Fruit fly (Drosophila melanogaster) whole organism, embryonic: ENCODE data around the gene rb.
A peak's percentile ranks its signal among the peaks of the same experiment; 100 is the strongest.

Source experiments
- Ada2b ChIP-seq: fragments of 200-800 bp; sonication (Bioruptor generic); IDR thresholded peaks from 2 replicates; pipeline ENCODE4 v1.3.6; 2022; ENCODE audit warnings: missing biosample characterization, missing genetic modification characterization
- Bdp1 ChIP-seq: fragments of 200-800 bp; sonication (Bioruptor generic); optimal IDR thresholded peaks from 3 replicates; lab custom pipeline; 2016; ENCODE audit warnings: missing biosample characterization, missing genetic modification characterization
- CG10209 ChIP-seq: fragments of 200-800 bp; sonication (Bioruptor generic); optimal IDR thresholded peaks from 3 replicates; lab custom pipeline; 2017; ENCODE audit warnings: missing biosample characterization, mild to moderate bottlenecking, missing genetic modification characterization, missing genetic modification reagents
- CG10274 ChIP-seq: fragments of 200-800 bp; sonication (Bioruptor generic); optimal IDR thresholded peaks from 3 replicates; lab custom pipeline; 2017; ENCODE audit warnings: missing biosample characterization, mild to moderate bottlenecking, missing genetic modification characterization
- CG11085 ChIP-seq: fragments of 200-800 bp; sonication (Bioruptor generic); IDR thresholded peaks from 2 replicates; pipeline ENCODE4 v1.3.6; 2022; ENCODE audit warnings: missing biosample characterization, missing genetic modification characterization
- CG12236 ChIP-seq: fragments of 200-800 bp; sonication (Bioruptor generic); optimal IDR thresholded peaks from 2 replicates; lab custom pipeline; 2016; ENCODE audit warnings: missing biosample characterization, missing genetic modification characterization
- CG12659 ChIP-seq: fragments of 200-800 bp; sonication (Bioruptor generic); optimal IDR thresholded peaks from 3 replicates; lab custom pipeline; 2017; ENCODE audit warnings: mild to moderate bottlenecking, missing biosample characterization, missing genetic modification reagents, missing genetic modification characterization
- CG12744 ChIP-seq: fragments of 200-800 bp; sonication (Bioruptor generic); optimal IDR thresholded peaks from 2 replicates; lab custom pipeline; 2016; ENCODE audit warnings: missing biosample characterization, missing genetic modification characterization
- CG15479 ChIP-seq: fragments of 200-800 bp; sonication (Bioruptor generic); optimal IDR thresholded peaks from 3 replicates; lab custom pipeline; 2019; ENCODE audit warnings: missing biosample characterization, mild to moderate bottlenecking, missing genetic modification characterization, moderate library complexity
- CG15601 ChIP-seq: fragments of 200-800 bp; sonication (Bioruptor generic); optimal IDR thresholded peaks from 3 replicates; lab custom pipeline; 2019; ENCODE audit warnings: missing biosample characterization, mild to moderate bottlenecking, missing genetic modification characterization, moderate library complexity
- CG17802 ChIP-seq: fragments of 200-800 bp; sonication (Bioruptor generic); optimal IDR thresholded peaks from 2 replicates; lab custom pipeline; 2018; ENCODE audit warnings: missing biosample characterization, mild to moderate bottlenecking, missing genetic modification characterization, moderate library complexity
- CG2889 ChIP-seq: fragments of 200-800 bp; sonication (Bioruptor generic); IDR thresholded peaks from 3 replicates; pipeline ENCODE4 v1.3.6; 2022; ENCODE audit warnings: missing biosample characterization, missing genetic modification characterization
- CG33557 ChIP-seq: fragments of 200-800 bp; sonication (Bioruptor generic); optimal IDR thresholded peaks from 2 replicates; lab custom pipeline; 2019; ENCODE audit warnings: missing biosample characterization, mild to moderate bottlenecking, missing genetic modification characterization, moderate library complexity
- CG3407 ChIP-seq: fragments of 200-800 bp; sonication (Bioruptor generic); optimal IDR thresholded peaks from 2 replicates; lab custom pipeline; 2018; ENCODE audit warnings: missing biosample characterization, mild to moderate bottlenecking, missing genetic modification characterization
- CG4424 ChIP-seq: fragments of 200-800 bp; sonication (Bioruptor generic); optimal IDR thresholded peaks from 3 replicates; lab custom pipeline; 2016; ENCODE audit warnings: missing biosample characterization, missing genetic modification characterization
- CG6254 ChIP-seq: fragments of 200-800 bp; sonication (Bioruptor generic); optimal IDR thresholded peaks from 3 replicates; lab custom pipeline; 2017; ENCODE audit warnings: mild to moderate bottlenecking, missing biosample characterization, missing genetic modification reagents, missing genetic modification characterization
- CG6765 ChIP-seq: fragments of 200-800 bp; sonication (Bioruptor generic); optimal IDR thresholded peaks from 3 replicates; lab custom pipeline; 2017; ENCODE audit warnings: missing biosample characterization, mild to moderate bottlenecking, missing genetic modification characterization
- CG7271 ChIP-seq: fragments of 200-800 bp; sonication (Bioruptor generic); optimal IDR thresholded peaks from 2 replicates; lab custom pipeline; 2018; ENCODE audit warnings: missing biosample characterization, mild to moderate bottlenecking, missing genetic modification characterization, moderate library complexity
- CG8281 ChIP-seq: fragments of 200-800 bp; sonication (Bioruptor generic); optimal IDR thresholded peaks from 2 replicates; lab custom pipeline; 2018; ENCODE audit warnings: missing biosample characterization, mild to moderate bottlenecking, missing genetic modification characterization, moderate library complexity
- CG8388 ChIP-seq: fragments of 200-800 bp; sonication (Bioruptor generic); optimal IDR thresholded peaks from 2 replicates; lab custom pipeline; 2019; ENCODE audit warnings: missing biosample characterization, mild to moderate bottlenecking, missing genetic modification characterization, moderate library complexity
- CG9215 ChIP-seq: fragments of 200-800 bp; sonication (Bioruptor generic); IDR thresholded peaks from 2 replicates; pipeline ENCODE4 v1.3.6; 2022; ENCODE audit warnings: missing biosample characterization, missing genetic modification characterization
- Ets65A ChIP-seq: fragments of 200-800 bp; sonication (Bioruptor generic); peaks from one replicate; lab custom pipeline; 2016; ENCODE audit warnings: missing biosample characterization, missing genetic modification characterization
- HLH4C ChIP-seq: fragments of 200-800 bp; sonication (Bioruptor generic); IDR thresholded peaks from 3 replicates; pipeline ENCODE4 v1.3.6; 2022; ENCODE audit warnings: missing biosample characterization, missing genetic modification characterization; ENCODE audit not compliant: partially characterized antibody
- Lim3 ChIP-seq: fragments of 200-800 bp; sonication (Bioruptor generic); IDR thresholded peaks from 2 replicates; pipeline ENCODE4 v1.3.6; 2022; ENCODE audit warnings: missing biosample characterization, missing genetic modification characterization
- MTF-1 ChIP-seq: fragments of 200-800 bp; sonication (Bioruptor generic); optimal IDR thresholded peaks from 2 replicates; lab custom pipeline; 2018; ENCODE audit warnings: missing biosample characterization, mild to moderate bottlenecking, missing genetic modification characterization, borderline replicate concordance
- Nf-YB ChIP-seq: fragments of 200-800 bp; sonication (Bioruptor generic); optimal IDR thresholded peaks from 3 replicates; lab custom pipeline; 2019; ENCODE audit warnings: missing biosample characterization, mild to moderate bottlenecking, missing genetic modification characterization, moderate library complexity
- Ptx1 ChIP-seq: fragments of 200-800 bp; sonication (Bioruptor generic); IDR thresholded peaks from 2 replicates; pipeline ENCODE4 v1.3.6; 2022; ENCODE audit warnings: missing biosample characterization, missing genetic modification characterization
- Rfx ChIP-seq: fragments of 200-800 bp; sonication (Bioruptor generic); IDR thresholded peaks from 2 replicates; pipeline ENCODE4 v1.3.6; 2022; ENCODE audit warnings: missing biosample characterization, missing genetic modification characterization
- Ssrp ChIP-seq: fragments of 200-800 bp; sonication (Bioruptor generic); optimal IDR thresholded peaks from 2 replicates; lab custom pipeline; 2018; ENCODE audit warnings: missing biosample characterization, mild to moderate bottlenecking, missing genetic modification characterization, moderate library complexity
- Stat92E ChIP-seq, 3 experiments: fragments of >200 bp in 2 of 3; fragments of 200-800 bp in 1 of 3; sonication (Bioruptor generic) in 1 of 3; optimal IDR thresholded peaks; 2 replicates each; lab custom pipeline; 2017 to 2019; ENCODE audit warnings: missing biosample characterization in 3 of 3, missing genetic modification characterization in 3 of 3, mild to moderate bottlenecking in 1 of 3, moderate library complexity in 1 of 3
- Taf1 ChIP-seq: fragments of 200-800 bp; sonication (Bioruptor generic); IDR thresholded peaks from 2 replicates; pipeline ENCODE4 v1.3.6; 2022; ENCODE audit warnings: missing biosample characterization, missing genetic modification characterization
- ara ChIP-seq: fragments of 200-800 bp; sonication (Bioruptor generic); IDR thresholded peaks from 2 replicates; pipeline ENCODE4 v1.3.6; 2022; ENCODE audit warnings: missing biosample characterization, missing genetic modification characterization
- ash1 ChIP-seq: fragments of 200-800 bp; sonication (Bioruptor generic); optimal IDR thresholded peaks from 2 replicates; lab custom pipeline; 2018; ENCODE audit warnings: missing biosample characterization, mild to moderate bottlenecking, missing genetic modification characterization
- bowl ChIP-seq: fragments of 200-800 bp; sonication (Bioruptor generic); IDR thresholded peaks from 2 replicates; pipeline ENCODE4 v1.3.6; 2022; ENCODE audit warnings: missing biosample characterization, missing genetic modification characterization
- cad ChIP-seq: fragments of >200 bp; optimal IDR thresholded peaks from 2 replicates; lab custom pipeline; 2017; ENCODE audit warnings: missing biosample characterization, missing genetic modification characterization
- cg ChIP-seq: fragments of 200-800 bp; sonication (Bioruptor generic); optimal IDR thresholded peaks from 3 replicates; lab custom pipeline; 2019; ENCODE audit warnings: missing biosample characterization, mild to moderate bottlenecking, missing genetic modification characterization, moderate library complexity
- chinmo ChIP-seq: fragments of 200-800 bp; sonication (Bioruptor generic); IDR thresholded peaks from 4 replicates; pipeline ENCODE4 v1.3.6; 2022; ENCODE audit warnings: missing biosample characterization, missing genetic modification characterization; ENCODE audit not compliant: partially characterized antibody
- croc ChIP-seq: fragments of 200-800 bp; sonication (Bioruptor generic); conservative IDR thresholded peaks from 3 replicates; pipeline ENCODE4 v1.3.6; 2022; ENCODE audit warnings: missing biosample characterization, missing genetic modification characterization
- da ChIP-seq: fragments of 200-800 bp; sonication (Bioruptor generic); optimal IDR thresholded peaks from 2 replicates; lab custom pipeline; 2016; ENCODE audit warnings: missing biosample characterization, missing genetic modification characterization
- exex ChIP-seq: fragments of 200-800 bp; sonication (Bioruptor generic); optimal IDR thresholded peaks from 4 replicates; lab custom pipeline; 2018; ENCODE audit warnings: missing biosample characterization, mild to moderate bottlenecking, missing genetic modification characterization, moderate library complexity
- ftz-f1 ChIP-seq: fragments of 200-800 bp; sonication (Bioruptor generic); optimal IDR thresholded peaks from 2 replicates; lab custom pipeline; 2016; ENCODE audit warnings: missing biosample characterization, missing genetic modification characterization
- fu2 ChIP-seq: fragments of 200-800 bp; sonication (Bioruptor generic); optimal IDR thresholded peaks from 2 replicates; lab custom pipeline; 2016; ENCODE audit warnings: missing biosample characterization, missing genetic modification characterization
- gsb ChIP-seq: fragments of 200-800 bp; sonication (Bioruptor generic); IDR thresholded peaks from 2 replicates; pipeline ENCODE4 v1.3.6; 2022; ENCODE audit warnings: missing biosample characterization, missing genetic modification characterization
- inv ChIP-seq: fragments of 200-800 bp; sonication (Bioruptor generic); IDR thresholded peaks from 2 replicates; pipeline ENCODE4 v1.3.6; 2022; ENCODE audit warnings: missing biosample characterization, missing genetic modification characterization; ENCODE audit not compliant: partially characterized antibody
- jing ChIP-seq: fragments of 200-800 bp; sonication (Bioruptor generic); optimal IDR thresholded peaks from 2 replicates; lab custom pipeline; 2018; ENCODE audit warnings: missing biosample characterization, mild to moderate bottlenecking, missing genetic modification characterization
- org-1 ChIP-seq: fragments of 200-800 bp; sonication (Bioruptor generic); optimal IDR thresholded peaks from 2 replicates; lab custom pipeline; 2017; ENCODE audit warnings: missing biosample characterization, missing genetic modification characterization
- peb ChIP-seq: fragments of 200-800 bp; sonication (Bioruptor generic); IDR thresholded peaks from 2 replicates; pipeline ENCODE4 v1.3.6; 2022; ENCODE audit warnings: missing biosample characterization, missing genetic modification characterization
- pros ChIP-seq: fragments of 200-800 bp; sonication (Bioruptor generic); optimal IDR thresholded peaks from 3 replicates; lab custom pipeline; 2019; ENCODE audit warnings: missing biosample characterization, mild to moderate bottlenecking, missing genetic modification characterization, moderate library complexity
- run ChIP-seq: fragments of 200-800 bp; sonication (Bioruptor generic); optimal IDR thresholded peaks from 3 replicates; lab custom pipeline; 2018; ENCODE audit warnings: missing biosample characterization, mild to moderate bottlenecking, missing genetic modification characterization
- trem ChIP-seq: fragments of 200-800 bp; optimal IDR thresholded peaks from 3 replicates; lab custom pipeline; 2019; ENCODE audit warnings: missing biosample characterization, mild to moderate bottlenecking, missing genetic modification characterization, moderate library complexity
- tup ChIP-seq: fragments of 200-800 bp; sonication (Bioruptor generic); optimal IDR thresholded peaks from 2 replicates; lab custom pipeline; 2016; ENCODE audit warnings: missing biosample characterization, mild to moderate bottlenecking, missing genetic modification characterization, moderate library complexity

rb gene

DNA sequence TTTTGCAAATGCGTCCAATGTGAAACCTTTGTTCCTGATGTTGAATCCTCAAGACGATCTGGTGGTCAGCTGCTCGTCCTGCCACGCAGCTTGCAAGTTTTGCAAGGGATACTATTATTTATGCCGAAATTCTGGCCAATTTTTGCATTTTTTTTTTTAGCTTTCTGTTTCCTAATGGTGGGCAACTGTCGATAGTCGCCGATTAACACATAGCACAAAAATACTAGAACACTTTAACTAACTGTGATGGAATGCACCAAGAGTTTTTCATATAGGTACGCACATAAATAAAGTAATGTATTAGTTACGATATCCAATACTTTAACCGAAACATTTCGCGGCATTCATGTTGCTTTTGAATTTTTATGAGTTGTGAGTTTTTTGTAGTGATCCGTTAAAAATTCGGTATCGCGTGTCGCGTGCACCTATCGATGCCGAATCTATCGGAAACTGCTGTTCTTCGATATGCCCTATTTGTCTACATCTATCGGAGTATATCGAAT lies at the start of gene rb, which contains the start of gene CHOp24 (continued):
- TF ChIP-seq tup, result no peak
- no peak for TF ChIP-seq cg (GFP tag; lab: Kevin White, UChicago)
- TF ChIP-seq Ada2b (GFP tag; lab: Robert Waterston, UW), result no peak
- TF ChIP-seq CG8281, result no peak
- peak; percentile 33; the same call in 1 of the 2 replicates for TF ChIP-seq Ptx1 (GFP tag; lab: Robert Waterston, UW)
- TF ChIP-seq CG4424 (GFP tag; lab: Kevin White, UChicago), result no peak
- no peak for TF ChIP-seq CG12236
- peak; percentile 79 for TF ChIP-seq trem (tag; lab: Kevin White, UChicago)
- TF ChIP-seq Ets65A (GFP tag; lab: Kevin White, UChicago), result peak; percentile 31
- no peak for TF ChIP-seq CG11085 (GFP tag; lab: Robert Waterston, UW)
- peak; percentile 13 for TF ChIP-seq Nf-YB (GFP tag; lab: Kevin White, UChicago)
- no peak for TF ChIP-seq MTF-1 (GFP tag; lab: Kevin White, UChicago)
- TF ChIP-seq Bdp1 (GFP tag; lab: Kevin White, UChicago), result no peak
- peak; percentile 70 for TF ChIP-seq CG12659
- no peak for TF ChIP-seq run
- TF ChIP-seq peb (GFP tag; lab: Robert Waterston, UW), result no peak
- TF ChIP-seq pros (GFP tag; lab: Kevin White, UChicago), result no peak
- TF ChIP-seq exex (tag; lab: Kevin White, UChicago), result no peak
- TF ChIP-seq fu2, result no peak
- TF ChIP-seq chinmo (GFP tag; lab: Robert Waterston, UW), result peak; percentile 77; the same call in 3 of the 4 replicates
- peak; percentile 28; the same call in 1 of the 2 replicates for TF ChIP-seq Rfx
- TF ChIP-seq ftz-f1 (GFP tag; lab: Kevin White, UChicago), result no peak
- TF ChIP-seq jing (GFP tag; lab: Kevin White, UChicago), result no peak
- TF ChIP-seq CG9215 (GFP tag; lab: Robert Waterston, UW), result no peak
- no peak for TF ChIP-seq CG10209
- TF ChIP-seq CG8388 (GFP tag; lab: Kevin White, UChicago), result no peak
- TF ChIP-seq Lim3 (GFP tag; lab: Robert Waterston, UW), result no peak
- peak; percentile 98 for TF ChIP-seq HLH4C
- no peak for TF ChIP-seq CG12744
- no peak for TF ChIP-seq CG15479
- no peak for TF ChIP-seq CG33557
- TF ChIP-seq CG6765, result no peak
- TF ChIP-seq org-1 (GFP tag; lab: Kevin White, UChicago), result no peak
- TF ChIP-seq Stat92E (GFP tag; optimal IDR thresholded peaks at IDR 0.05; lab: Kevin White, UChicago), result no peak
- no peak for TF ChIP-seq CG6254
- no peak for TF ChIP-seq CG2889 (GFP tag; lab: Robert Waterston, UW)
- no peak for TF ChIP-seq Taf1
- TF ChIP-seq inv (GFP tag; lab: Robert Waterston, UW), result peak; percentile 90
- no peak for TF ChIP-seq ara
- TF ChIP-seq CG3407 (GFP tag; lab: Kevin White, UChicago), result no peak
- TF ChIP-seq da (GFP tag; lab: Kevin White, UChicago), result no peak
- no peak for TF ChIP-seq bowl (GFP tag; lab: Robert Waterston, UW)
- TF ChIP-seq CG10274, result no peak
- no peak for TF ChIP-seq Ssrp
- no peak for TF ChIP-seq croc (GFP tag; lab: Robert Waterston, UW)
- no peak for TF ChIP-seq CG15601 (tag; lab: Kevin White, UChicago)
- TF ChIP-seq gsb (GFP tag; lab: Robert Waterston, UW), result no peak
- TF ChIP-seq ash1 (GFP tag; lab: Kevin White, UChicago), result no peak
- TF ChIP-seq CG17802 (tag; lab: Kevin White, UChicago), result no peak
- TF ChIP-seq CG7271, result no peak
- TF ChIP-seq cad (GFP tag; lab: Kevin White, UChicago), result no peak
